Worm (Caenorhabditis elegans) whole organism, L4 larva: ENCODE results near the gene C34D4.3.

Source experiments
- duxl-1 ChIP-seq: sonication (generic microtip); optimal IDR thresholded peaks from 2 replicates; lab custom pipeline; 2016; ENCODE audit warnings: mild to moderate bottlenecking, missing genetic modification characterization, moderate library complexity, missing compliant biosample characterization; ENCODE audit not compliant: poor library complexity
- hlh-30 ChIP-seq: sonication (generic microtip); optimal IDR thresholded peaks from 2 replicates; lab custom pipeline; 2017; ENCODE audit warnings: antibody characterized with exemption, mild to moderate bottlenecking, missing genetic modification characterization, missing compliant biosample characterization; ENCODE audit not compliant: insufficient read depth

- TF ChIP-seq hlh-30 (tag; lab: Kevin White, UChicago), result no peak
- no peak for TF ChIP-seq duxl-1
Measured at ce11 chrIV:7159586-7159985, 6.1 kb downstream of the C34D4.3 start.
